Worm (Caenorhabditis elegans) whole organism, L1 larva: ENCODE results near the gene ZK353.3.

Experiments used
- C04F5.9 ChIP-seq: sonication (generic microtip); optimal IDR thresholded peaks from 2 replicates; lab custom pipeline; 2016; ENCODE audit warnings: missing genetic modification characterization, missing compliant biosample characterization
- C16A3.4 ChIP-seq: fragments of 150-350 bp; optimal IDR thresholded peaks from 2 replicates; lab custom pipeline; 2014; ENCODE audit warnings: missing biosample characterization, missing genetic modification characterization
- C34B4.2 ChIP-seq: sonication (generic microtip); optimal IDR thresholded peaks from 2 replicates; lab custom pipeline; 2017; ENCODE audit warnings: mild to moderate bottlenecking, missing genetic modification characterization, missing compliant biosample characterization
- F16B12.6 ChIP-seq: fragments of 150-350 bp; optimal IDR thresholded peaks from 2 replicates; lab custom pipeline; 2014; ENCODE audit warnings: missing biosample characterization, missing genetic modification characterization
- Y116A8C.19 ChIP-seq: sonication (generic microtip); optimal IDR thresholded peaks from 2 replicates; lab custom pipeline; 2016; ENCODE audit warnings: missing compliant biosample characterization, missing genetic modification characterization, borderline replicate concordance
- alr-1 ChIP-seq: fragments of 200-800 bp; sonication (Bioruptor generic); optimal IDR thresholded peaks from 2 replicates; lab custom pipeline; 2018; ENCODE audit warnings: borderline replicate concordance, mild to moderate bottlenecking, missing genetic modification characterization, missing compliant biosample characterization
- aly-2 ChIP-seq: fragments of 150-350 bp; optimal IDR thresholded peaks from 2 replicates; lab custom pipeline; 2014; ENCODE audit warnings: missing biosample characterization, missing genetic modification characterization
- blmp-1 ChIP-seq: fragments of 150-350 bp; optimal IDR thresholded peaks from 2 replicates; lab custom pipeline; 2014; ENCODE audit warnings: missing biosample characterization, missing genetic modification characterization
- ceh-63 ChIP-seq: fragments of 200-800 bp; sonication (Bioruptor generic); optimal IDR thresholded peaks from 2 replicates; lab custom pipeline; 2018; ENCODE audit warnings: mild to moderate bottlenecking, missing genetic modification characterization, missing compliant biosample characterization
- ceh-8 ChIP-seq: fragments of 200-800 bp; sonication (Bioruptor generic); optimal IDR thresholded peaks from 2 replicates; lab custom pipeline; 2018; ENCODE audit warnings: mild to moderate bottlenecking, missing genetic modification characterization, moderate library complexity, missing compliant biosample characterization
- ceh-88 ChIP-seq: fragments of 200-800 bp; sonication (Bioruptor generic); IDR thresholded peaks from 2 replicates; pipeline ENCODE4 v1.3.6; 2022; ENCODE audit warnings: missing genetic modification characterization, missing compliant biosample characterization
- ceh-90 ChIP-seq: sonication (generic microtip); optimal IDR thresholded peaks from 2 replicates; lab custom pipeline; 2016; ENCODE audit warnings: missing genetic modification characterization, missing compliant biosample characterization
- ces-1 ChIP-seq: fragments of 150-350 bp; optimal IDR thresholded peaks from 2 replicates; lab custom pipeline; 2014; ENCODE audit warnings: missing biosample characterization, missing genetic modification reagents, missing genetic modification characterization
- dpl-1 ChIP-seq, 3 experiments: fragments of 150-350 bp in 2 of 3; sonication (generic microtip) in 1 of 3; optimal IDR thresholded peaks; 2 replicates each; lab custom pipeline; 2014 to 2017; ENCODE audit warnings: missing biosample characterization in 3 of 3, missing genetic modification characterization in 3 of 3, missing genetic modification reagents in 3 of 3
- dsc-1 ChIP-seq: sonication (generic microtip); optimal IDR thresholded peaks from 2 replicates; lab custom pipeline; 2016; ENCODE audit warnings: mild to moderate bottlenecking, missing genetic modification characterization, missing compliant biosample characterization
- efl-1 ChIP-seq, 4 experiments: fragments of 150-350 bp; optimal IDR thresholded peaks in 3 of 4; peaks in 1 of 4; 1 replicate in 1 of 4; 2 replicates in 3 of 4; lab custom pipeline; 2014; ENCODE audit warnings: missing biosample characterization in 2 of 4, missing genetic modification characterization in 2 of 4, missing genetic modification reagents in 2 of 4
- egl-13 ChIP-seq: sonication (generic microtip); optimal IDR thresholded peaks from 2 replicates; lab custom pipeline; 2016; ENCODE audit warnings: missing genotype, missing genetic modification reagents, missing genetic modification characterization, missing compliant biosample characterization
- egl-27 ChIP-seq, 2 experiments: fragments of 150-350 bp in 1 of 2; sonication (generic microtip); optimal IDR thresholded peaks; 3 replicates each; lab custom pipeline; 2017 to 2018; ENCODE audit warnings: missing biosample characterization in 2 of 2, missing genetic modification characterization in 2 of 2, missing genetic modification reagents in 2 of 2
- elt-3 ChIP-seq, 6 experiments: fragments of 150-350 bp in 1 of 6; sonication (generic microtip); optimal IDR thresholded peaks; 2 replicates each; lab custom pipeline; 2017 to 2018; ENCODE audit warnings: missing biosample characterization in 6 of 6, missing genetic modification characterization in 6 of 6, inconsistent platforms in 1 of 6
- fkh-10 ChIP-seq: sonication (generic microtip); optimal IDR thresholded peaks from 2 replicates; lab custom pipeline; 2017; ENCODE audit warnings: missing biosample characterization, missing genetic modification reagents, missing genetic modification characterization
- fkh-4 ChIP-seq: sonication (generic microtip); optimal IDR thresholded peaks from 2 replicates; lab custom pipeline; 2016; ENCODE audit warnings: missing compliant biosample characterization, missing genetic modification characterization, borderline replicate concordance
- hlh-4 ChIP-seq: sonication (generic microtip); optimal IDR thresholded peaks from 2 replicates; lab custom pipeline; 2016; ENCODE audit warnings: mild to moderate bottlenecking, missing genetic modification characterization, missing compliant biosample characterization
- hpl-2 ChIP-seq: fragments of 150-350 bp; optimal IDR thresholded peaks from 2 replicates; lab custom pipeline; 2014; ENCODE audit warnings: missing biosample characterization, missing genetic modification reagents, missing genetic modification characterization
- irx-1 ChIP-seq: sonication (generic microtip); optimal IDR thresholded peaks from 2 replicates; lab custom pipeline; 2016; ENCODE audit warnings: missing genetic modification characterization, missing compliant biosample characterization
- isw-1 ChIP-seq: fragments of 200-800 bp; sonication (Bioruptor generic); IDR thresholded peaks from 2 replicates; pipeline ENCODE4 v1.3.6; 2022; ENCODE audit warnings: missing genetic modification characterization, missing compliant biosample characterization
- jun-1 ChIP-seq: fragments of 150-350 bp; optimal IDR thresholded peaks from 2 replicates; lab custom pipeline; 2014; ENCODE audit warnings: missing biosample characterization, missing genetic modification reagents, missing genetic modification characterization
- lin-13 ChIP-seq: fragments of 150-350 bp; optimal IDR thresholded peaks from 2 replicates; lab custom pipeline; 2014; ENCODE audit warnings: missing biosample characterization, missing genetic modification reagents, missing genetic modification characterization
- lin-15B ChIP-seq: fragments of 150-350 bp; sonication (generic microtip); optimal IDR thresholded peaks from 3 replicates; lab custom pipeline; 2014; ENCODE audit warnings: missing biosample characterization, missing genetic modification characterization
- lir-3 ChIP-seq: sonication (generic microtip); optimal IDR thresholded peaks from 2 replicates; lab custom pipeline; 2016; ENCODE audit warnings: mild to moderate bottlenecking, missing genetic modification characterization, moderate library complexity, missing compliant biosample characterization; ENCODE audit not compliant: poor library complexity
- lsy-2 ChIP-seq, 2 experiments: fragments of 150-350 bp; optimal IDR thresholded peaks; 2 replicates each; lab custom pipeline; 2014; ENCODE audit warnings: missing biosample characterization in 2 of 2, missing genetic modification characterization in 2 of 2
- mab-9 ChIP-seq: fragments of 200-800 bp; sonication (Bioruptor generic); IDR thresholded peaks from 2 replicates; pipeline ENCODE4 v1.3.6; 2022; ENCODE audit warnings: missing genetic modification reagents, missing genetic modification characterization, missing compliant biosample characterization
- mdl-1 ChIP-seq, 2 experiments: fragments of 150-350 bp; optimal IDR thresholded peaks; 2 replicates each; lab custom pipeline; 2014 to 2017; ENCODE audit warnings: missing biosample characterization in 2 of 2, missing genetic modification characterization in 2 of 2, inconsistent platforms in 1 of 2
- mef-2 ChIP-seq: fragments of 150-350 bp; optimal IDR thresholded peaks from 2 replicates; lab custom pipeline; 2014; ENCODE audit warnings: missing biosample characterization, missing genetic modification characterization
- mep-1 ChIP-seq: fragments of 150-350 bp; optimal IDR thresholded peaks from 2 replicates; lab custom pipeline; 2014; ENCODE audit warnings: missing biosample characterization, missing genetic modification characterization
- nhr-19 ChIP-seq: fragments of 200-800 bp; sonication (Bioruptor generic); conservative IDR thresholded peaks from 2 replicates; pipeline ENCODE4 v1.3.6; 2022; ENCODE audit warnings: missing genetic modification characterization, missing compliant biosample characterization
- nhr-28 ChIP-seq: fragments of 150-350 bp; optimal IDR thresholded peaks from 2 replicates; lab custom pipeline; 2014; ENCODE audit warnings: missing biosample characterization, missing genetic modification characterization
- nhr-47 ChIP-seq: sonication (generic microtip); optimal IDR thresholded peaks from 2 replicates; lab custom pipeline; 2016; ENCODE audit warnings: mild to moderate bottlenecking, missing genetic modification characterization, moderate library complexity, missing compliant biosample characterization
- nhr-76 ChIP-seq: sonication (generic microtip); optimal IDR thresholded peaks from 2 replicates; lab custom pipeline; 2017; ENCODE audit warnings: missing biosample characterization, missing genetic modification characterization
- nhr-84 ChIP-seq: sonication (generic microtip); optimal IDR thresholded peaks from 2 replicates; lab custom pipeline; 2017; ENCODE audit warnings: missing biosample characterization, missing genetic modification characterization
- pag-3 ChIP-seq: sonication (generic microtip); optimal IDR thresholded peaks from 2 replicates; lab custom pipeline; 2017; ENCODE audit warnings: missing genetic modification characterization, mild to moderate bottlenecking, missing compliant biosample characterization, antibody characterized with exemption, borderline replicate concordance; ENCODE audit not compliant: insufficient read depth
- pqm-1 ChIP-seq: sonication (generic microtip); optimal IDR thresholded peaks from 3 replicates; lab custom pipeline; 2017; ENCODE audit warnings: missing biosample characterization, missing genetic modification characterization
- snpc-4 ChIP-seq: fragments of 150-350 bp; optimal IDR thresholded peaks from 2 replicates; lab custom pipeline; 2014; ENCODE audit warnings: missing biosample characterization, missing genetic modification characterization
- sptf-1 ChIP-seq: fragments of 150-350 bp; optimal IDR thresholded peaks from 2 replicates; lab custom pipeline; 2014; ENCODE audit warnings: missing biosample characterization, missing genetic modification characterization
- swsn-7 ChIP-seq: sonication (generic microtip); optimal IDR thresholded peaks from 2 replicates; lab custom pipeline; 2016; ENCODE audit warnings: missing genetic modification characterization, missing compliant biosample characterization
- tbx-2 ChIP-seq: sonication (generic microtip); optimal IDR thresholded peaks from 2 replicates; lab custom pipeline; 2016; ENCODE audit warnings: missing genetic modification characterization, missing compliant biosample characterization
- tlp-1 ChIP-seq: fragments of 150-350 bp; optimal IDR thresholded peaks from 2 replicates; lab custom pipeline; 2014; ENCODE audit warnings: missing biosample characterization, missing genetic modification characterization
- unc-130 ChIP-seq: fragments of 150-350 bp; optimal IDR thresholded peaks from 2 replicates; lab custom pipeline; 2017; ENCODE audit warnings: missing biosample characterization, missing genetic modification characterization, inconsistent platforms
- unc-30 ChIP-seq: sonication (generic microtip); optimal IDR thresholded peaks from 2 replicates; lab custom pipeline; 2017; ENCODE audit warnings: missing biosample characterization, missing genetic modification characterization
- unc-86 ChIP-seq: sonication (generic microtip); optimal IDR thresholded peaks from 2 replicates; lab custom pipeline; 2016; ENCODE audit warnings: missing genetic modification characterization, missing compliant biosample characterization
- vab-15 ChIP-seq: sonication (generic microtip); optimal IDR thresholded peaks from 2 replicates; lab custom pipeline; 2017; ENCODE audit warnings: missing genotype, mild to moderate bottlenecking, missing genetic modification characterization, missing compliant biosample characterization
- xbp-1 ChIP-seq: sonication (generic microtip); optimal IDR thresholded peaks from 2 replicates; lab custom pipeline; 2016; ENCODE audit warnings: missing genetic modification characterization, missing compliant biosample characterization
- zip-4 ChIP-seq: fragments of 200-800 bp; sonication (Bioruptor generic); optimal IDR thresholded peaks from 2 replicates; lab custom pipeline; 2018; ENCODE audit warnings: mild to moderate bottlenecking, missing genetic modification characterization, moderate library complexity, missing compliant biosample characterization
- ztf-11 ChIP-seq, 2 experiments: sonication (generic microtip); optimal IDR thresholded peaks; 2 replicates each; lab custom pipeline; 2016 to 2017; ENCODE audit warnings: missing genetic modification characterization in 2 of 2, missing biosample characterization in 1 of 2, missing compliant biosample characterization in 1 of 2

ZK353.3 gene

DNA sequence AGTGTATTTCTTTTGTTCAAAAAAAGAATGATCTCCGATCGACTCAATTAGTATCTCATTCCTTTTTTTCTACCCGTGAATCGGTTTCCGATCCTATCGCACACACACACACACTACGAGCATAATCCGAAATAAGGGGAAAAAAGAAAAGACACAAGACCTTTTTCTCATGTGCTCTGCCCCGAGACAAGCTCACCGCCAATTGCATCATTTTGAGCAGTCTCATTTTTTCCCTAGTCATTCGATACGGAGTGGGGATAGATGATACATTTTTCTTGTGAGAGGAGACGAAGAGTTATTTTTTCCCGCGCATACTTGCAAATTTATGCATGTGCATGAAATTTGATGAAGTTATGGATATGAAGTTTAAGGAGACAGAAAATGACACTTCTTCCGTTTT lies 3.5 kb upstream of the ZK353.3 start:
- no peak for TF ChIP-seq egl-27 (tag; optimal IDR thresholded peaks at IDR 0.05; lab: Kevin White, UChicago)
- TF ChIP-seq nhr-19: no peak
- TF ChIP-seq irx-1: no peak
- peak; percentile 4 for TF ChIP-seq tbx-2 (tag; lab: Kevin White, UChicago)
- TF ChIP-seq unc-130: no peak
- TF ChIP-seq mab-9: no peak
- no peak for TF ChIP-seq hpl-2
- no peak for TF ChIP-seq F16B12.6 (tag; lab: Kevin White, UChicago)
- peak; percentile 3 to 8 for TF ChIP-seq efl-1 (optimal IDR thresholded peaks at IDR 0.05; lab: Kevin White, UChicago)
- peak in 1 of 2 experiments; percentile 72 for TF ChIP-seq efl-1 (GFP tag; optimal IDR thresholded peaks at IDR 0.05 in 1 of 2; lab: Kevin White, UChicago)
- no peak for TF ChIP-seq C34B4.2 (tag; lab: Kevin White, UChicago)
- no peak for TF ChIP-seq tlp-1 (tag; lab: Kevin White, UChicago)
- no peak for TF ChIP-seq alr-1 (tag; lab: Kevin White, UChicago)
- peak; percentile 62 for TF ChIP-seq unc-86
- peak; percentile 3 for TF ChIP-seq xbp-1 (tag; lab: Kevin White, UChicago)
- no peak for TF ChIP-seq nhr-84 (tag; lab: Kevin White, UChicago)
- no peak for TF ChIP-seq pqm-1 (tag; lab: Kevin White, UChicago)
- TF ChIP-seq mef-2 (tag; lab: Kevin White, UChicago): no peak
- no peak for TF ChIP-seq mdl-1 (tag; optimal IDR thresholded peaks at IDR 0.05; lab: Kevin White, UChicago)
- no peak for TF ChIP-seq Y116A8C.19
- no peak for TF ChIP-seq sptf-1 (tag; lab: Kevin White, UChicago)
- no peak for TF ChIP-seq jun-1 (tag; lab: Kevin White, UChicago)
- peak; percentile 37 for TF ChIP-seq mep-1 (tag; lab: Kevin White, UChicago)
- no peak for TF ChIP-seq snpc-4 (tag; lab: Kevin White, UChicago)
- TF ChIP-seq ztf-11 (tag; optimal IDR thresholded peaks at IDR 0.05; lab: Kevin White, UChicago): no peak
- TF ChIP-seq blmp-1: no peak
- no peak for TF ChIP-seq hlh-4 (tag; lab: Kevin White, UChicago)
- peak; percentile 4 for TF ChIP-seq ces-1
- TF ChIP-seq vab-15 (tag; lab: Kevin White, UChicago): no peak
- peak; percentile 26 for TF ChIP-seq lin-13
- no peak for TF ChIP-seq elt-3 (tag; optimal IDR thresholded peaks at IDR 0.05; lab: Kevin White, UChicago)
- TF ChIP-seq fkh-4 (tag; lab: Kevin White, UChicago): no peak
- TF ChIP-seq isw-1 (GFP tag; lab: Robert Waterston, UW): peak; percentile 7; the same call in 1 of the 2 replicates
- no peak for TF ChIP-seq lir-3 (tag; lab: Kevin White, UChicago)
- TF ChIP-seq aly-2 (tag; lab: Kevin White, UChicago): no peak
- TF ChIP-seq ceh-8: peak; percentile 36
- no peak for TF ChIP-seq C16A3.4
- peak; percentile 42 for TF ChIP-seq nhr-47 (tag; lab: Kevin White, UChicago)
- TF ChIP-seq ceh-88: no peak
- TF ChIP-seq pag-3 (tag; lab: Kevin White, UChicago): no peak
- TF ChIP-seq C04F5.9 (tag; lab: Kevin White, UChicago): no peak
- TF ChIP-seq nhr-28 (tag; lab: Kevin White, UChicago): no peak
- peak; percentile 15 to 54 for TF ChIP-seq lsy-2 (tag; optimal IDR thresholded peaks at IDR 0.05; lab: Kevin White, UChicago)
- peak; percentile 66 for TF ChIP-seq fkh-10 (GFP tag; lab: Kevin White, UChicago)
- no peak for TF ChIP-seq ceh-90 (tag; lab: Kevin White, UChicago)
- peak; percentile 63 for TF ChIP-seq egl-13 (tag; lab: Kevin White, UChicago)
- TF ChIP-seq dpl-1 (GFP tag; optimal IDR thresholded peaks at IDR 0.05; lab: Kevin White, UChicago): peak in 1 of 3 experiments; percentile 43
- TF ChIP-seq zip-4 (GFP tag; lab: Kevin White, UChicago): no peak
- TF ChIP-seq nhr-76 (tag; lab: Kevin White, UChicago): no peak
- peak; percentile 71 for TF ChIP-seq dsc-1
- TF ChIP-seq unc-30 (tag; lab: Kevin White, UChicago): no peak
- TF ChIP-seq ceh-63 (GFP tag; lab: Kevin White, UChicago): no peak
- no peak for TF ChIP-seq lin-15B (tag; lab: Kevin White, UChicago)
- TF ChIP-seq swsn-7 (tag; lab: Kevin White, UChicago): peak; percentile 28
